Fruit fly (Drosophila melanogaster) whole organism, embryonic: ENCODE measurements around the gene Or85a.

ENCODE experiments used
- Bdp1 ChIP-seq: fragments of 200-800 bp; sonication (Bioruptor generic); optimal IDR thresholded peaks from 3 replicates; lab custom pipeline; 2016; ENCODE audit warnings: missing biosample characterization, missing genetic modification characterization
- Blimp-1 ChIP-seq: fragments of 200-800 bp; sonication (Bioruptor generic); optimal IDR thresholded peaks from 3 replicates; lab custom pipeline; 2018; ENCODE audit warnings: missing biosample characterization, missing genetic modification characterization, mild to moderate bottlenecking, moderate library complexity, missing genetic modification reagents
- CG10209 ChIP-seq: fragments of 200-800 bp; sonication (Bioruptor generic); optimal IDR thresholded peaks from 3 replicates; lab custom pipeline; 2017; ENCODE audit warnings: missing biosample characterization, mild to moderate bottlenecking, missing genetic modification characterization, missing genetic modification reagents
- CG11560 ChIP-seq: fragments of 200-800 bp; sonication (Bioruptor generic); IDR thresholded peaks from 3 replicates; pipeline ENCODE4 v1.3.6; 2022; ENCODE audit warnings: missing biosample characterization, missing genetic modification characterization
- CG11723 ChIP-seq: fragments of 200-800 bp; sonication (Bioruptor generic); optimal IDR thresholded peaks from 2 replicates; lab custom pipeline; 2017; ENCODE audit warnings: missing biosample characterization, mild to moderate bottlenecking, missing genetic modification characterization
- CG12391 ChIP-seq: fragments of 200-800 bp; sonication (Bioruptor generic); optimal IDR thresholded peaks from 3 replicates; lab custom pipeline; 2018; ENCODE audit warnings: missing biosample characterization, mild to moderate bottlenecking, missing genetic modification characterization, moderate library complexity
- CG14441 ChIP-seq: fragments of 200-800 bp; sonication (Bioruptor generic); IDR thresholded peaks from 2 replicates; pipeline ENCODE4 v1.3.6; 2022; ENCODE audit warnings: missing biosample characterization, missing genetic modification characterization
- CG15073 ChIP-seq: fragments of 200-800 bp; sonication (Bioruptor generic); optimal IDR thresholded peaks from 2 replicates; lab custom pipeline; 2016; ENCODE audit warnings: missing biosample characterization, missing genetic modification characterization
- CG15479 ChIP-seq: fragments of 200-800 bp; sonication (Bioruptor generic); optimal IDR thresholded peaks from 3 replicates; lab custom pipeline; 2019; ENCODE audit warnings: missing biosample characterization, mild to moderate bottlenecking, missing genetic modification characterization, moderate library complexity
- CG18619 ChIP-seq: fragments of 200-800 bp; sonication (Bioruptor generic); optimal IDR thresholded peaks from 3 replicates; lab custom pipeline; 2017; ENCODE audit warnings: missing biosample characterization, mild to moderate bottlenecking, missing genetic modification characterization
- CG2120 ChIP-seq: fragments of 200-800 bp; sonication (Bioruptor generic); optimal IDR thresholded peaks from 3 replicates; lab custom pipeline; 2016; ENCODE audit warnings: missing biosample characterization, missing genetic modification characterization
- CG2889 ChIP-seq: fragments of 200-800 bp; sonication (Bioruptor generic); IDR thresholded peaks from 3 replicates; pipeline ENCODE4 v1.3.6; 2022; ENCODE audit warnings: missing biosample characterization, missing genetic modification characterization
- CG31365 ChIP-seq: fragments of 200-800 bp; sonication (Bioruptor generic); optimal IDR thresholded peaks from 2 replicates; lab custom pipeline; 2018; ENCODE audit warnings: missing biosample characterization, mild to moderate bottlenecking, missing genetic modification characterization
- CG34224 ChIP-seq: fragments of 200-800 bp; sonication (Bioruptor generic); IDR thresholded peaks from 3 replicates; pipeline ENCODE4 v1.3.6; 2022; ENCODE audit warnings: missing biosample characterization, missing genetic modification characterization; ENCODE audit not compliant: partially characterized antibody
- CG3847 ChIP-seq: fragments of 200-800 bp; sonication (Bioruptor generic); IDR thresholded peaks from 2 replicates; pipeline ENCODE4 v1.3.6; 2022; ENCODE audit warnings: missing biosample characterization, missing genetic modification characterization
- CG4424 ChIP-seq: fragments of 200-800 bp; sonication (Bioruptor generic); optimal IDR thresholded peaks from 3 replicates; lab custom pipeline; 2016; ENCODE audit warnings: missing biosample characterization, missing genetic modification characterization
- CG6272 ChIP-seq: fragments of 200-800 bp; sonication (Bioruptor generic); IDR thresholded peaks from 2 replicates; pipeline ENCODE4 v1.3.6; 2022; ENCODE audit warnings: missing biosample characterization, missing genetic modification characterization
- CG8388 ChIP-seq: fragments of 200-800 bp; sonication (Bioruptor generic); optimal IDR thresholded peaks from 2 replicates; lab custom pipeline; 2019; ENCODE audit warnings: missing biosample characterization, mild to moderate bottlenecking, missing genetic modification characterization, moderate library complexity
- CG8478 ChIP-seq: fragments of >200 bp; optimal IDR thresholded peaks from 2 replicates; lab custom pipeline; 2018
- CG9437 ChIP-seq: fragments of 200-800 bp; sonication (Bioruptor generic); optimal IDR thresholded peaks from 2 replicates; lab custom pipeline; 2018; ENCODE audit warnings: missing biosample characterization, mild to moderate bottlenecking, missing genetic modification characterization
- CHES-1-like ChIP-seq: fragments of 200-800 bp; sonication (Bioruptor generic); optimal IDR thresholded peaks from 2 replicates; lab custom pipeline; 2016; ENCODE audit warnings: missing biosample characterization, missing genetic modification characterization
- Fer3 ChIP-seq: fragments of 200-800 bp; sonication (Bioruptor generic); optimal IDR thresholded peaks from 2 replicates; lab custom pipeline; 2018; ENCODE audit warnings: missing biosample characterization, mild to moderate bottlenecking, missing genetic modification characterization, moderate library complexity
- HLH4C ChIP-seq: fragments of 200-800 bp; sonication (Bioruptor generic); IDR thresholded peaks from 3 replicates; pipeline ENCODE4 v1.3.6; 2022; ENCODE audit warnings: missing biosample characterization, missing genetic modification characterization; ENCODE audit not compliant: partially characterized antibody
- Hand ChIP-seq: fragments of 200-800 bp; sonication (Bioruptor generic); optimal IDR thresholded peaks from 2 replicates; lab custom pipeline; 2017; ENCODE audit warnings: mild to moderate bottlenecking, missing biosample characterization, missing genetic modification reagents, missing genetic modification characterization
- Hey ChIP-seq: fragments of 200-800 bp; sonication (Bioruptor generic); optimal IDR thresholded peaks from 3 replicates; lab custom pipeline; 2018; ENCODE audit warnings: missing biosample characterization, mild to moderate bottlenecking, missing genetic modification characterization
- HmgZ ChIP-seq: fragments of 200-800 bp; sonication (Bioruptor generic); optimal IDR thresholded peaks from 2 replicates; lab custom pipeline; 2018; ENCODE audit warnings: missing biosample characterization, mild to moderate bottlenecking, missing genetic modification characterization
- Hr51 ChIP-seq, 2 experiments: fragments of 200-800 bp; sonication (Bioruptor generic); optimal IDR thresholded peaks; 2 replicates in 1 of 2; 3 replicates in 1 of 2; lab custom pipeline; 2016 to 2018; ENCODE audit warnings: missing biosample characterization in 2 of 2, missing genetic modification characterization in 2 of 2, mild to moderate bottlenecking in 1 of 2, moderate library complexity in 1 of 2
- MTF-1 ChIP-seq: fragments of 200-800 bp; sonication (Bioruptor generic); optimal IDR thresholded peaks from 2 replicates; lab custom pipeline; 2018; ENCODE audit warnings: missing biosample characterization, mild to moderate bottlenecking, missing genetic modification characterization, borderline replicate concordance
- Mad ChIP-seq: fragments of 200-800 bp; sonication (Bioruptor generic); optimal IDR thresholded peaks from 2 replicates; lab custom pipeline; 2016; ENCODE audit warnings: missing biosample characterization, missing genetic modification characterization
- Nf-YB ChIP-seq: fragments of 200-800 bp; sonication (Bioruptor generic); optimal IDR thresholded peaks from 3 replicates; lab custom pipeline; 2019; ENCODE audit warnings: missing biosample characterization, mild to moderate bottlenecking, missing genetic modification characterization, moderate library complexity
- Rx ChIP-seq: fragments of 200-800 bp; sonication (Bioruptor generic); IDR thresholded peaks from 2 replicates; pipeline ENCODE4 v1.3.6; 2022; ENCODE audit warnings: missing biosample characterization, missing genetic modification characterization
- Xrp1 ChIP-seq: fragments of 200-800 bp; sonication (Bioruptor generic); IDR thresholded peaks from 2 replicates; pipeline ENCODE4 v1.3.6; 2022; ENCODE audit warnings: missing biosample characterization, missing genetic modification characterization
- aop ChIP-seq: fragments of 200-800 bp; sonication (Bioruptor generic); IDR thresholded peaks from 2 replicates; pipeline ENCODE4 v1.3.6; 2022; ENCODE audit warnings: missing biosample characterization, missing genetic modification characterization
- btn ChIP-seq: fragments of 200-800 bp; sonication (Bioruptor generic); optimal IDR thresholded peaks from 2 replicates; lab custom pipeline; 2016; ENCODE audit warnings: missing biosample characterization, missing genetic modification characterization
- croc ChIP-seq: fragments of 200-800 bp; sonication (Bioruptor generic); conservative IDR thresholded peaks from 3 replicates; pipeline ENCODE4 v1.3.6; 2022; ENCODE audit warnings: missing biosample characterization, missing genetic modification characterization
- disco-r ChIP-seq: fragments of 200-800 bp; sonication (Bioruptor generic); optimal IDR thresholded peaks from 2 replicates; lab custom pipeline; 2016; ENCODE audit warnings: missing biosample characterization, missing genetic modification characterization
- dpn ChIP-seq, 2 experiments: fragments of 200-800 bp; sonication (Bioruptor generic); optimal IDR thresholded peaks; 3 replicates each; lab custom pipeline; 2016; ENCODE audit warnings: missing biosample characterization in 2 of 2, missing genetic modification characterization in 2 of 2
- gfzf ChIP-seq: fragments of 200-800 bp; sonication (Bioruptor generic); optimal IDR thresholded peaks from 2 replicates; lab custom pipeline; 2016; ENCODE audit warnings: missing biosample characterization, mild to moderate bottlenecking, missing genetic modification characterization, moderate library complexity
- kah ChIP-seq: fragments of 200-800 bp; sonication (Bioruptor generic); optimal IDR thresholded peaks from 2 replicates; lab custom pipeline; 2018; ENCODE audit warnings: missing biosample characterization, mild to moderate bottlenecking, missing genetic modification characterization
- kni ChIP-seq: fragments of 200-800 bp; sonication (Bioruptor generic); optimal IDR thresholded peaks from 3 replicates; lab custom pipeline; 2017; ENCODE audit warnings: mild to moderate bottlenecking, missing biosample characterization, missing genetic modification reagents, missing genetic modification characterization
- phol ChIP-seq: fragments of 200-800 bp; sonication (Bioruptor generic); optimal IDR thresholded peaks from 3 replicates; lab custom pipeline; 2018; ENCODE audit warnings: missing biosample characterization, mild to moderate bottlenecking, missing genetic modification characterization, moderate library complexity
- slou ChIP-seq: fragments of 200-800 bp; sonication (Bioruptor generic); optimal IDR thresholded peaks from 3 replicates; lab custom pipeline; 2016; ENCODE audit warnings: missing biosample characterization, missing genetic modification characterization
- so ChIP-seq: fragments of 200-800 bp; sonication (Bioruptor generic); IDR thresholded peaks from 3 replicates; pipeline ENCODE4 v1.3.6; 2022; ENCODE audit warnings: missing biosample characterization, missing genetic modification characterization
- stwl ChIP-seq: fragments of 200-800 bp; sonication (Bioruptor generic); optimal IDR thresholded peaks from 3 replicates; lab custom pipeline; 2018; ENCODE audit warnings: missing biosample characterization, mild to moderate bottlenecking, missing genetic modification characterization, moderate library complexity
- tna ChIP-seq: fragments of 200-800 bp; sonication (Bioruptor generic); IDR thresholded peaks from 2 replicates; pipeline ENCODE4 v1.3.6; 2022; ENCODE audit warnings: missing biosample characterization, missing genetic modification characterization; ENCODE audit not compliant: partially characterized antibody
- toy ChIP-seq: fragments of 200-800 bp; sonication (Bioruptor generic); IDR thresholded peaks from 2 replicates; pipeline ENCODE4 v1.3.6; 2022; ENCODE audit warnings: missing biosample characterization, missing genetic modification characterization
- vvl ChIP-seq: fragments of 200-800 bp; sonication (Bioruptor generic); IDR thresholded peaks from 2 replicates; pipeline ENCODE4 v1.3.6; 2022; ENCODE audit warnings: missing biosample characterization, missing genetic modification characterization
- z ChIP-seq: fragments of 200-800 bp; sonication (Bioruptor generic); IDR thresholded peaks from 3 replicates; pipeline ENCODE4 v1.3.6; 2022; ENCODE audit warnings: missing biosample characterization, missing genetic modification characterization
- zen2 ChIP-seq: fragments of 200-800 bp; sonication (Bioruptor generic); IDR thresholded peaks from 3 replicates; pipeline ENCODE4 v1.3.6; 2022; ENCODE audit warnings: missing biosample characterization, missing genetic modification characterization; ENCODE audit not compliant: partially characterized antibody

Or85a gene

DNA sequence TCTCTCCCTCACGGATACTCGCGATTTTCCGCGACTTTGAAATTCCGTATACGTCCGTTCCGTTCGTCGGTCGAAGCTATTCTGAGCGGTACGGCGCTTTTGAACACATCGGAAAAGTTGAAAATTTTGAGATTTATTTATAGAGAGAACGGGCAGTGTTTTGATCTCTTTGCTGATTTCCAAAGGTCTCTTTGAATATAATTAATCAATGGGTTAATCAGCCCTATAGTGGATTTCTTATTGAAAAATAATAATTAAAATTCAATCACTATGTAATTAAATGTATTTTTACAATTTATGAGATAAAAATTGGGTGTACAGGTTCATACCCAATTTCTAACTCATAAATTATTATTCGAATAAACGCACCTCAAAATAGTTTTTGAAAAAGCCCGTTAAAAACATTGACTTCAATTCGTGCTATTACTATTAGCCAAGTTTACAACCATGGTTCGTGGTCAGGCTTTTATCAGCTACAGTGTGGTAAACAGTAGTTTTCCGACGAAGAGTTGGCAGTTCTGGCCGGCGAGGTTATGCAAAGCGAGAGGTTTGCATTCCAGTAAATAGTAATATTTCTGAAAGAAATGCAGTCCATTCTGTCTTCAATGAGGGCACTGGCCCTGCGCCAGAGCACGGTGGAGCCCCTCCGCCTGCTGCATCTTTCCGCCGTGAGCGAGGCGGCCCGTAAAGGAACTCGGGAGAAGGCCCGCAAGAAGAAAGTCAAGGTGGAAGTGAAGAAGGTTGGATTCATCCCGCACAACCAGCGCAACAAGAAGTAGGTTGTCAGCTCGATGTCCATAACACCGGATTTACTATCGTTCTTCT, 20.4 kb upstream of the Or85a start, which contains the start of the genes CG9626 and mRpL1 (continued):
- TF ChIP-seq CG10209 (GFP tag; lab: Kevin White, UChicago) = no peak
- no peak for TF ChIP-seq Xrp1 (GFP tag; lab: Robert Waterston, UW)
- no peak for TF ChIP-seq z (GFP tag; lab: Robert Waterston, UW)
- no peak for TF ChIP-seq slou (GFP tag; lab: Kevin White, UChicago)
- TF ChIP-seq CG8478 (lab: Kevin White, UChicago) = no peak
- no peak for TF ChIP-seq CG18619 (GFP tag; lab: Kevin White, UChicago)
- TF ChIP-seq CG14441 = no peak
- peak; percentile 63 for TF ChIP-seq gfzf (GFP tag; lab: Kevin White, UChicago)
- TF ChIP-seq CHES-1-like (GFP tag; lab: Kevin White, UChicago) = no peak
- no peak for TF ChIP-seq vvl (GFP tag; lab: Robert Waterston, UW)
- no peak for TF ChIP-seq Hr51 (GFP tag; optimal IDR thresholded peaks at IDR 0.05; lab: Kevin White, UChicago)
- no peak for TF ChIP-seq btn (GFP tag; lab: Kevin White, UChicago)
- no peak for TF ChIP-seq CG15479
- no peak for TF ChIP-seq so (GFP tag; lab: Robert Waterston, UW)
- TF ChIP-seq CG31365 (tag; lab: Kevin White, UChicago) = no peak
- TF ChIP-seq CG3847 (GFP tag; lab: Robert Waterston, UW) = peak; percentile 43
- no peak for TF ChIP-seq Blimp-1 (GFP tag; lab: Kevin White, UChicago)
- no peak for TF ChIP-seq tna (GFP tag; lab: Robert Waterston, UW)
- no peak for TF ChIP-seq stwl
- TF ChIP-seq kah (GFP tag; lab: Kevin White, UChicago) = no peak
- no peak for TF ChIP-seq CG11560 (tag; lab: Robert Waterston, UW)
- TF ChIP-seq CG4424 (GFP tag; lab: Kevin White, UChicago) = no peak
- no peak for TF ChIP-seq kni
- peak; percentile 15; the same call in 1 of the 3 replicates for TF ChIP-seq HLH4C (GFP tag; lab: Robert Waterston, UW)
- TF ChIP-seq Hey (tag; lab: Kevin White, UChicago) = no peak
- peak in 1 of 2 experiments; percentile 43 for TF ChIP-seq dpn (GFP tag; optimal IDR thresholded peaks at IDR 0.05; lab: Kevin White, UChicago)
- no peak for TF ChIP-seq CG9437
- no peak for TF ChIP-seq CG11723 (GFP tag; lab: Kevin White, UChicago)
- no peak for TF ChIP-seq Nf-YB (GFP tag; lab: Kevin White, UChicago)
- no peak for TF ChIP-seq Fer3 (tag; lab: Kevin White, UChicago)
- TF ChIP-seq zen2 (GFP tag; lab: Robert Waterston, UW) = no peak
- no peak for TF ChIP-seq Rx (GFP tag; lab: Robert Waterston, UW)
- TF ChIP-seq Bdp1 = no peak
- TF ChIP-seq CG2120 (GFP tag; lab: Kevin White, UChicago) = peak; percentile 49
- TF ChIP-seq CG2889 (GFP tag; lab: Robert Waterston, UW) = no peak
- TF ChIP-seq MTF-1 (GFP tag; lab: Kevin White, UChicago) = no peak
- TF ChIP-seq CG12391 (tag; lab: Kevin White, UChicago) = peak; percentile 34
- TF ChIP-seq CG6272 (GFP tag; lab: Robert Waterston, UW) = no peak
- no peak for TF ChIP-seq toy (GFP tag; lab: Robert Waterston, UW)
- TF ChIP-seq croc (GFP tag; lab: Robert Waterston, UW) = no peak
- TF ChIP-seq Hand (GFP tag; lab: Kevin White, UChicago) = no peak
- TF ChIP-seq CG8388 = no peak
- TF ChIP-seq CG15073 (GFP tag; lab: Kevin White, UChicago) = no peak
- TF ChIP-seq HmgZ (tag; lab: Kevin White, UChicago) = peak; percentile 88
- TF ChIP-seq CG34224 (GFP tag; lab: Robert Waterston, UW) = peak; percentile 30; the same call in 1 of the 3 replicates
- no peak for TF ChIP-seq disco-r
- peak; percentile 47 for TF ChIP-seq phol (tag; lab: Kevin White, UChicago)
- TF ChIP-seq Mad (GFP tag; lab: Kevin White, UChicago) = peak; percentile 15
- TF ChIP-seq aop (GFP tag; lab: Robert Waterston, UW) = no peak
